Worm (Caenorhabditis elegans) whole organism, early embryonic: Measurements from ENCODE around the gene arrd-15.

Experiments used
- B0310.2 ChIP-seq: sonication (generic microtip); optimal IDR thresholded peaks from 2 replicates; lab custom pipeline; 2016; ENCODE audit warnings: mild to moderate bottlenecking, missing genetic modification characterization, missing compliant biosample characterization
- F13C5.2 ChIP-seq: sonication (generic microtip); optimal IDR thresholded peaks from 2 replicates; lab custom pipeline; 2017; ENCODE audit warnings: mild to moderate bottlenecking, missing genetic modification characterization, inconsistent platforms, missing compliant biosample characterization
- aly-1 ChIP-seq: sonication (generic microtip); optimal IDR thresholded peaks from 2 replicates; lab custom pipeline; 2016; ENCODE audit warnings: missing genetic modification characterization, missing compliant biosample characterization
- ama-1 ChIP-seq: fragments of 150-350 bp; optimal IDR thresholded peaks from 2 replicates; lab custom pipeline; 2014
- ceh-13 ChIP-seq: fragments of 200-800 bp; sonication (Bioruptor generic); optimal IDR thresholded peaks from 2 replicates; lab custom pipeline; 2018; ENCODE audit warnings: mild to moderate bottlenecking, missing genetic modification characterization, missing compliant biosample characterization
- hmg-4 ChIP-seq: fragments of 200-800 bp; sonication (Bioruptor generic); optimal IDR thresholded peaks from 2 replicates; lab custom pipeline; 2018; ENCODE audit warnings: mild to moderate bottlenecking, missing genetic modification characterization, missing compliant biosample characterization
- hnd-1 ChIP-seq: sonication (generic microtip); optimal IDR thresholded peaks from 2 replicates; lab custom pipeline; 2016; ENCODE audit warnings: missing genetic modification characterization, missing compliant biosample characterization
- pes-1 ChIP-seq: fragments of 200-800 bp; sonication (Bioruptor generic); IDR thresholded peaks from 2 replicates; pipeline ENCODE4 v1.3.6; 2022; ENCODE audit warnings: missing genetic modification reagents, missing genetic modification characterization, missing compliant biosample characterization
- sea-1 ChIP-seq: fragments of 200-800 bp; sonication (Bioruptor generic); conservative IDR thresholded peaks from 2 replicates; pipeline ENCODE4 v1.3.6; 2022; ENCODE audit warnings: missing genetic modification characterization, missing compliant biosample characterization
- tbx-11 ChIP-seq: fragments of 200-800 bp; sonication (Bioruptor generic); IDR thresholded peaks from 2 replicates; pipeline ENCODE4 v1.3.6; 2022; ENCODE audit warnings: missing genetic modification characterization, missing compliant biosample characterization
- tra-4 ChIP-seq: sonication (generic microtip); optimal IDR thresholded peaks from 2 replicates; lab custom pipeline; 2017; ENCODE audit warnings: missing genetic modification characterization, missing compliant biosample characterization

ce11 chrIII:8922061-8922460, 7.8 kb upstream of the arrd-15 start:
- TF ChIP-seq tbx-11 (GFP tag; lab: Robert Waterston, UW) (no peak), tra-4 (tag; lab: Kevin White, UChicago) (no peak), ama-1 (no peak), hnd-1 (no peak), B0310.2 (tag; lab: Kevin White, UChicago) (no peak), ceh-13 (no peak), aly-1 (no peak), pes-1 (no peak), F13C5.2 (tag; lab: Kevin White, UChicago) (no peak), sea-1 (GFP tag; lab: Robert Waterston, UW) (no peak), hmg-4 (no peak)
